Worm (Caenorhabditis elegans) whole organism, midembryonic: ENCODE measurements around the gene col-78.

Source experiments
- T22C8.4 ChIP-seq: fragments of 200-800 bp; sonication (Bioruptor generic); IDR thresholded peaks from 2 replicates; pipeline ENCODE4 v1.3.6; 2022; ENCODE audit warnings: missing genetic modification characterization, missing compliant biosample characterization
- cog-1 ChIP-seq: sonication (generic microtip); optimal IDR thresholded peaks from 2 replicates; lab custom pipeline; 2016; ENCODE audit warnings: missing genetic modification characterization, missing compliant biosample characterization
- flt-1 ChIP-seq: fragments of 200-800 bp; sonication (Bioruptor generic); IDR thresholded peaks from 2 replicates; pipeline ENCODE4 v1.3.6; 2022; ENCODE audit warnings: missing genetic modification characterization, missing compliant biosample characterization
- klf-2 ChIP-seq: fragments of 200-800 bp; sonication (Bioruptor generic); conservative IDR thresholded peaks from 2 replicates; pipeline ENCODE4 v1.3.6; 2022; ENCODE audit warnings: missing genetic modification reagents, missing genetic modification characterization, missing compliant biosample characterization
- med-1 ChIP-seq: sonication (generic microtip); optimal IDR thresholded peaks from 2 replicates; lab custom pipeline; 2017; ENCODE audit warnings: missing genetic modification characterization, mild to moderate bottlenecking, missing compliant biosample characterization, antibody characterized with exemption, missing genetic modification reagents; ENCODE audit not compliant: insufficient read depth
- ref-1 ChIP-seq: fragments of 200-800 bp; sonication (Bioruptor generic); conservative IDR thresholded peaks from 2 replicates; pipeline ENCODE4 v1.3.6; 2022; ENCODE audit warnings: missing genetic modification reagents, missing genetic modification characterization, missing compliant biosample characterization
- tab-1 ChIP-seq: fragments of 200-800 bp; sonication (Bioruptor generic); IDR thresholded peaks from 2 replicates; pipeline ENCODE4 v1.3.6; 2022; ENCODE audit warnings: missing genetic modification characterization, missing compliant biosample characterization
- ztf-23 ChIP-seq: fragments of 200-800 bp; sonication (Bioruptor generic); IDR thresholded peaks from 2 replicates; pipeline ENCODE4 v1.3.6; 2022; ENCODE audit warnings: missing genetic modification reagents, missing genetic modification characterization, missing compliant biosample characterization
- ztf-29 ChIP-seq: fragments of 200-800 bp; sonication (Bioruptor generic); IDR thresholded peaks from 2 replicates; pipeline ENCODE4 v1.3.6; 2022; ENCODE audit warnings: missing genetic modification reagents, missing genetic modification characterization, missing compliant biosample characterization

DNA sequence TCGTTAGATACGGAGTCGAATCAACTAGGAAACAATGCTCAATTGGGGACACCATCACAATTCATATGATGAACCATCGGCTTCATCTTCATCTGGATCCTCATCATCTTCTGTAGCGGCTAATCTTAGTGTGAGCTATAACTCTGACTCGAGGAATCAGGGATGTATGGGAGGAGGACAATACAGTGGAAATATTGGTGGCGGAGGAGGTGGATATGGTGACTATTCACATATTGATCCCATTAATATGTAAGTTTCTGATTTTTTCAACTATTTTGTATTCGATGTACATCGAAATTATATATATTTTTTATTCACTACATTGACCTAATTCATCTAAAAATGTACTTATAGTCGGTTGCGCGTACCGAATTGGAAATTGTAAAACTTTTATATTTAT lies 25.0 kb upstream of the col-78 start:
- TF ChIP-seq ref-1 (GFP tag; lab: Robert Waterston, UW): no peak
- TF ChIP-seq flt-1 (GFP tag; lab: Robert Waterston, UW): no peak
- TF ChIP-seq T22C8.4 (GFP tag; lab: Robert Waterston, UW): no peak
- no peak for TF ChIP-seq cog-1 (tag; lab: Kevin White, UChicago)
- TF ChIP-seq med-1 (GFP tag; lab: Kevin White, UChicago): no peak
- no peak for TF ChIP-seq klf-2 (GFP tag; lab: Robert Waterston, UW)
- no peak for TF ChIP-seq tab-1 (GFP tag; lab: Robert Waterston, UW)
- no peak for TF ChIP-seq ztf-23
- TF ChIP-seq ztf-29: no peak
